Worm (Caenorhabditis elegans) whole organism, midembryonic: ENCODE results near the gene zif-1.

Source experiments
- T22C8.4 ChIP-seq: fragments of 200-800 bp; sonication (Bioruptor generic); IDR thresholded peaks from 2 replicates; pipeline ENCODE4 v1.3.6; 2022; ENCODE audit warnings: missing genetic modification characterization, missing compliant biosample characterization
- cog-1 ChIP-seq: sonication (generic microtip); optimal IDR thresholded peaks from 2 replicates; lab custom pipeline; 2016; ENCODE audit warnings: missing genetic modification characterization, missing compliant biosample characterization
- flt-1 ChIP-seq: fragments of 200-800 bp; sonication (Bioruptor generic); IDR thresholded peaks from 2 replicates; pipeline ENCODE4 v1.3.6; 2022; ENCODE audit warnings: missing genetic modification characterization, missing compliant biosample characterization
- klf-2 ChIP-seq: fragments of 200-800 bp; sonication (Bioruptor generic); conservative IDR thresholded peaks from 2 replicates; pipeline ENCODE4 v1.3.6; 2022; ENCODE audit warnings: missing genetic modification reagents, missing genetic modification characterization, missing compliant biosample characterization
- med-1 ChIP-seq: sonication (generic microtip); optimal IDR thresholded peaks from 2 replicates; lab custom pipeline; 2017; ENCODE audit warnings: missing genetic modification characterization, mild to moderate bottlenecking, missing compliant biosample characterization, antibody characterized with exemption, missing genetic modification reagents; ENCODE audit not compliant: insufficient read depth
- ref-1 ChIP-seq: fragments of 200-800 bp; sonication (Bioruptor generic); conservative IDR thresholded peaks from 2 replicates; pipeline ENCODE4 v1.3.6; 2022; ENCODE audit warnings: missing genetic modification reagents, missing genetic modification characterization, missing compliant biosample characterization
- tab-1 ChIP-seq: fragments of 200-800 bp; sonication (Bioruptor generic); IDR thresholded peaks from 2 replicates; pipeline ENCODE4 v1.3.6; 2022; ENCODE audit warnings: missing genetic modification characterization, missing compliant biosample characterization
- ztf-23 ChIP-seq: fragments of 200-800 bp; sonication (Bioruptor generic); IDR thresholded peaks from 2 replicates; pipeline ENCODE4 v1.3.6; 2022; ENCODE audit warnings: missing genetic modification reagents, missing genetic modification characterization, missing compliant biosample characterization
- ztf-29 ChIP-seq: fragments of 200-800 bp; sonication (Bioruptor generic); IDR thresholded peaks from 2 replicates; pipeline ENCODE4 v1.3.6; 2022; ENCODE audit warnings: missing genetic modification reagents, missing genetic modification characterization, missing compliant biosample characterization

zif-1 gene

DNA sequence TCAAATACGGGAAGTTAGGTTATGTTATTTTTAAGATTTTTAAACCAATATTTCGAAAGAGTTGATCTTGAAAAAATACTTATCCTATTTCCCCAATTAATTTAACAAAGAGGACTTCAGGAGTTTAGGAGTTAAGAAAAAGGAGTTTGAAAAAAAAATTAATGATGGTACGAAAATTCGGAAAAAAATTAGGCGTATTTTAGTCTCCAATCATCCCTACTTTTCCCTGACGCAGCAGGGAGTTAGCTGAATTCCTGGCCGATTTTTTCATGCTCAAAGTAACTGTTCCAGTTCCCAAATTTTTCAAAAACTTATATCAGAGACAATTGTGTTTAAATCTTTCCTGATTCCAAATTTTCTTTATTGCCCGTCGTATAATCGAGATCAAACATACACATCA, 21.0 kb downstream of the zif-1 start:
- no peak for TF ChIP-seq klf-2 (GFP tag; lab: Robert Waterston, UW)
- no peak for TF ChIP-seq ztf-23 (GFP tag; lab: Robert Waterston, UW)
- no peak for TF ChIP-seq flt-1 (GFP tag; lab: Robert Waterston, UW)
- no peak for TF ChIP-seq T22C8.4
- TF ChIP-seq cog-1 (tag; lab: Kevin White, UChicago): no peak
- TF ChIP-seq tab-1 (GFP tag; lab: Robert Waterston, UW): no peak
- TF ChIP-seq ref-1: no peak
- no peak for TF ChIP-seq med-1 (GFP tag; lab: Kevin White, UChicago)
- TF ChIP-seq ztf-29 (GFP tag; lab: Robert Waterston, UW): no peak

DNA sequence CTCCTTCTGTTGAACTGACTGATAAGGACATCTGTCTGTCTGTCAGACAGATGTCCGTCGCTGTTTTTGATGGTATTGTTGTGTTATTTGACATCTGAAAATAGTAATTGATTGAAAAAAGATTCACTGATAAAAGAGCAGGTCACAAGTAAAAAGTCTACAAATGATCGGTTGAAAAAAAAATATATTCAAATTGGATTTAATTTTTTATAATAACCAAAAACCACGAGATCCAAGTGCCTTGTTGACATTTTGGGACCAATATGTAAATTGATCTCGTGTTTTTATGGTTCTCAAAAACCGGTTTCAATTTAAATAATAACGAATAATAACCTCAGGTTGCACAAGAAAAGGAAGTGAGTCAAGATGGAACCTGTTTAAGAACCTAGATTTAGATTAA, 24.4 kb downstream of the zif-1 start, which contains the start of gene F59B2.13:
Gene F59B2.13 (minus strand): TSS at position 101 of the 400 bp plus-strand sequence.
- TF ChIP-seq ztf-29 (GFP tag; lab: Robert Waterston, UW) (no peak), ztf-23 (GFP tag; lab: Robert Waterston, UW) (no peak), klf-2 (GFP tag; lab: Robert Waterston, UW) (no peak), tab-1 (GFP tag; lab: Robert Waterston, UW) (no peak), flt-1 (GFP tag; lab: Robert Waterston, UW) (no peak), T22C8.4 (no peak), ref-1 (no peak), med-1 (GFP tag; lab: Kevin White, UChicago) (no peak), cog-1 (tag; lab: Kevin White, UChicago) (no peak)

DNA sequence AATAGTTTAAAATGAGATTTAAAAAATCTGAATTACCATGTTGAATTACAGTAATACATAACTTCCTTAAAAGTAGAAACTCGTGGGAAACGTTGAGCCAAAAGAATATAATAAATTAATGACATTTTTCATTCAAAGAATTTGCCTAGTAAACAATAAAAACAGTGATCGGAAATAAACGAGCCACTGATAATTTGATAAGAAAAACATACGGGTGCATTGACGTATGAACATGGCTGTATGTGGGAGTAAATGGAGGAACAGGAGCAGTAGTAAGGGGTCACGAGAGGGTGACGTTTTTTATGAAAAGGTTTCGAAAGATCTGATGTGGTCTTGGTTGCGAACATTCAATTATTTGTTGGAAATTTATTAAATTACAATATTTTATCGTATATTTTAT, 28.2 kb downstream of the zif-1 start:
- TF ChIP-seq flt-1 (GFP tag; lab: Robert Waterston, UW): no peak

DNA sequence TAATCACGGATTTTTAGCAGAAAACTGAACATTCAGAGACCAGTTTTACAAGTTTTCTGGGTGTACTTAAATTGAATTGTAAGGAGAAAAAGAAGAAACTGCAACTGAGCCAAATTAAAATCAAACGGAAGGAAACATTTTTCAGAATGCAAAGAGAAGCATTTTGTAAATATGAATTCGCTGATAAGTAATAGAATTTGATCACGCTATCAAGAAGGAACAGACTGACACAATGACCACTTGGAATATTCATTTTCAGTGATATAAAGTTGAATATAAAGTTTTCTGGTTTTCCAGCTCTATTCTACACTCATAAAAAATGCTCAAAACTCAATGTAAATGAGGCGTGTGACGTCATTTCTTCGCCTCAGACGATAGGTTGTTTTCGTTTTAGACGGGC, 31.6 kb downstream of the zif-1 start:
- no peak for TF ChIP-seq ztf-29 (GFP tag; lab: Robert Waterston, UW)
- no peak for TF ChIP-seq ztf-23 (GFP tag; lab: Robert Waterston, UW)
- TF ChIP-seq flt-1 (GFP tag; lab: Robert Waterston, UW): no peak
- no peak for TF ChIP-seq cog-1 (tag; lab: Kevin White, UChicago)
- TF ChIP-seq ref-1: no peak
- TF ChIP-seq tab-1 (GFP tag; lab: Robert Waterston, UW): no peak
- no peak for TF ChIP-seq med-1 (GFP tag; lab: Kevin White, UChicago)
- no peak for TF ChIP-seq T22C8.4

DNA sequence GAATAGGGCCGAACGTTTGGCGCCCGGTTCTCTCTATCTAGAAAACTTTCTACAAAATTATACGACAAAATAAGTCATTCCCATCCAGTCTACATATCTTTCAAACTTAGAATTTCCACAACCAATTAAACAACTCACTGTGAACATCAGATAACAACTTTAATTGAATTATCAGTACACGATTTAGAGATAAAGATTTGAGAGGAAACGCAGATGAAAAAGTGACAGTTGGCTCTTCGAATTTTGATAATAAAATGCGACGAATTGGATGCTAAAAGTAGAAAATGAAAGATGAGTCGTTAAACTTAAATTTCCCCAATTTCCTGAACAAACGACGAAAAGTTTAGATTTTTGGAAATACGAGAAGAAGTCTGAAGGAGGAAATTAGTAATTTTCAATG, 32.5 kb downstream of the zif-1 start:
- TF ChIP-seq cog-1 (tag; lab: Kevin White, UChicago) (no peak), med-1 (GFP tag; lab: Kevin White, UChicago) (no peak), T22C8.4 (no peak), flt-1 (GFP tag; lab: Robert Waterston, UW) (no peak), ref-1 (no peak), ztf-23 (GFP tag; lab: Robert Waterston, UW) (no peak), tab-1 (GFP tag; lab: Robert Waterston, UW) (no peak), ztf-29 (GFP tag; lab: Robert Waterston, UW) (no peak), klf-2 (GFP tag; lab: Robert Waterston, UW) (no peak)

DNA sequence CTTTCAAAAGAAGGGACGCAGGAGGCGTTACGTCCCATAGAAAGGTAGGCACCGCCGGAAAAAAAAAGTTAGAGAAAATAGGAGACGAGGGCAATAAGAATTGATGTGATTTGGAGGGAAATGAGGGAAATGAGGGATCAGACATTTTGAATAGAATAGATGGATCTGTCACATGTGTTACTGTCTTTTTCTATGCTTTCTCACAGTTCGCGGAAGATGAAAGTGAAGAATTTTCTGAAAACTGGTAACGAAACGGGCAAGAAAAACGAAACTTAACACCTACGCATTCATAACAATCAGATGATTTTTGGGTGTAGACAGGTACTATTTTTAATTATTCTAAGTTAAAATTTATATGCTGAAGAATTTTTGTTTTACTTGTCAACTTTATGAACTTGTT, 35.1 kb downstream of the zif-1 start, which contains the start of gene R107.9:
Gene R107.9 (plus strand): TSS at position 301 of the 400 bp plus-strand sequence.
- no peak for TF ChIP-seq flt-1 (GFP tag; lab: Robert Waterston, UW)
- TF ChIP-seq T22C8.4: no peak
- no peak for TF ChIP-seq cog-1 (tag; lab: Kevin White, UChicago)
- no peak for TF ChIP-seq klf-2 (GFP tag; lab: Robert Waterston, UW)
- no peak for TF ChIP-seq ref-1
- no peak for TF ChIP-seq tab-1 (GFP tag; lab: Robert Waterston, UW)
- no peak for TF ChIP-seq med-1 (GFP tag; lab: Kevin White, UChicago)
- no peak for TF ChIP-seq ztf-23 (GFP tag; lab: Robert Waterston, UW)
- TF ChIP-seq ztf-29 (GFP tag; lab: Robert Waterston, UW): no peak

DNA sequence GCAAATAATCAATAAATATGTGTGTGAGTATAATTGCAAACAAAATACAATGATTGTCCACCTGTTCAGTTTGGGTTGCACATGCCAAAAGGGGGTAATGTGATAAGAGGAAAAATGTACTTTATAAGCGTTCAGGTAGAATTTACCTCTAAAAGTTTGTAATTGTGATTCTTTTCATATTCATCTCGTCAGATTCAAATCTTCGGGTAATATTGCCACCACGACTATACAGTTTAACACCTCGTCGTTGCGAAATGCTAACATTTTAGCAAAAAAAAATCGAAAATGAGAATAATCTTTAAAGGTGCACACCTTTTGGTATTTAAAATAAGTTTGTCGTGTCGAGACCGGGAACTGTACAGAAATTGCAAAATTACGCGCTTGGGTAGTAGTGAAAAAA, 40.6 kb downstream of the zif-1 start, which contains the start of gene nac-2:
Gene nac-2 (minus strand): TSS at position 101 of the 400 bp plus-strand sequence.
- TF ChIP-seq T22C8.4 (no peak), med-1 (GFP tag; lab: Kevin White, UChicago) (no peak), tab-1 (GFP tag; lab: Robert Waterston, UW) (no peak)

DNA sequence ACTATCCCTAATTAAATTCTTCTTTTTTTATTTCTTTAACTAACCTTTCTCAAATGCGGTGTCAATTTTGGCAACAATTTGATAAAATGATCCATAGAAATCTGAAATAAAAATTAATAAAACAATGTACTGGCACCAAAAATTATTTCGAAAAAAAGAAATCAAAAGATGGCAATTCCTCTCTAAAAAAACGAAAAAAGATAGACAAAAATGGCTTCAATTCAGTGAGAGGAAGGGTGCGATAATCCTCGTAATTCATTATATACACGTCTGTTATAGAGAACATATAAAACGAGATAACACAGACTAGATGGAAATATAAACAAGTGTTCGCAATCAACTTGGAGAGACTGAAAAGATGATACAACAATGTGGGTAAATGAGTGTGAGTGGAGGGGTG, 43.3 kb downstream of the zif-1 start, which contains the start of gene R107.2:
Gene R107.2 (minus strand): TSS at position 101 of the 400 bp plus-strand sequence.
- no peak for TF ChIP-seq T22C8.4
- TF ChIP-seq cog-1 (tag; lab: Kevin White, UChicago): no peak
- no peak for TF ChIP-seq flt-1 (GFP tag; lab: Robert Waterston, UW)
- TF ChIP-seq ztf-29 (GFP tag; lab: Robert Waterston, UW): no peak
- no peak for TF ChIP-seq ref-1
- no peak for TF ChIP-seq klf-2 (GFP tag; lab: Robert Waterston, UW)
- TF ChIP-seq med-1 (GFP tag; lab: Kevin White, UChicago): no peak
- no peak for TF ChIP-seq ztf-23 (GFP tag; lab: Robert Waterston, UW)
- no peak for TF ChIP-seq tab-1 (GFP tag; lab: Robert Waterston, UW)

DNA sequence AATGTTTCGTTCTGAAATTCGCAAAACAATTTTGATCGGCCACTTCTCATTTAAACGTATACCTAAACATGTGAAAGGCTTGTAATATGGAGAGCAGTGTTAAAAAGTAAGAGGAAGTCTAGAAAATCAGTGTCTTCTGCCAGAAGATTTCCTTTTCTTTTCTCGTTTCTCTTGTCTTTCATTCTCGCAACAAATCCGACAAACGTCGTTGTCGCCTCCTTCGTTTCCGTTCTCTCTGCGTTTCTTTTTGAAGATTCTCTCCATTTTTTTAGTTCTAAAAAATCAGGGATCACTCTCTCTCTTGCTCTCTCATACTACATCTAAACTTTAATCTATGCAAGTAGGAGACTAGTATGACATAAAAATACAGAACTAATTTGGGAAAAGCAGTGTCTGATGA, 44.7 kb downstream of the zif-1 start:
- TF ChIP-seq T22C8.4 (no peak), ztf-23 (GFP tag; lab: Robert Waterston, UW) (no peak), klf-2 (GFP tag; lab: Robert Waterston, UW) (no peak), ztf-29 (GFP tag; lab: Robert Waterston, UW) (no peak), ref-1 (no peak), flt-1 (GFP tag; lab: Robert Waterston, UW) (no peak), tab-1 (GFP tag; lab: Robert Waterston, UW) (no peak), med-1 (GFP tag; lab: Kevin White, UChicago) (no peak), cog-1 (tag; lab: Kevin White, UChicago) (no peak)

DNA sequence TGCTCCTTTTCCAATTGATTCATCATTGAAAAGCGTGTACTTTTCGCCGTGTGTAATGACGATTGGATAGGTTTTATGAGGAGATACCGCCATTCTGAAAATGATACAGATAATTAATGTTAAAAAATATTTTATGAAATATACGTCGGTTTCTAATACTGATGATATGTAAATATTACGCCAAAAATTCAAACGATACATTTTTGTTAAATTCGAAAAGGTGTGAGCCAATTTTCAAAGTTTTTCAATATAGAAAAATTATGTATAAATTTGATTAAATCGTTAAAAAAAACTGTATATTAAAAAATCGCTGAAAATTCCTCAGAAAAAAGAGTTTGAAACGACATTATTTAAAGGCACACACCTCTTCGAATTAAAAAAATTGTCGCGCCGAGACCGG, 48.0 kb downstream of the zif-1 start, which contains the start of gene ikke-1:
Gene ikke-1 (minus strand): TSS at position 101 of the 400 bp plus-strand sequence.
- TF ChIP-seq ref-1 (no peak), flt-1 (GFP tag; lab: Robert Waterston, UW) (no peak), tab-1 (GFP tag; lab: Robert Waterston, UW) (no peak), ztf-23 (GFP tag; lab: Robert Waterston, UW) (no peak), cog-1 (tag; lab: Kevin White, UChicago) (no peak), ztf-29 (GFP tag; lab: Robert Waterston, UW) (no peak), T22C8.4 (no peak), klf-2 (GFP tag; lab: Robert Waterston, UW) (no peak), med-1 (GFP tag; lab: Kevin White, UChicago) (no peak)
